Worm (Caenorhabditis elegans): ENCODE results near the gene poml-1.

- TF ChIP-seq fkh-10 (GFP tag; optimal IDR thresholded peaks at IDR 0.05): no peak
- no peak for TF ChIP-seq ceh-2 (tag; optimal IDR thresholded peaks at IDR 0.05)
- no peak for TF ChIP-seq sox-4 (tag; optimal IDR thresholded peaks at IDR 0.05)
- no peak for TF ChIP-seq pha-4 (tag; optimal IDR thresholded peaks at IDR 0.05)
- TF ChIP-seq ceh-9 (tag; optimal IDR thresholded peaks at IDR 0.05): no peak
- no peak for TF ChIP-seq ama-1 (optimal IDR thresholded peaks at IDR 0.05)
- TF ChIP-seq madf-2 (tag; optimal IDR thresholded peaks at IDR 0.05): no peak
Measured at ce11 chrX:13726285-13726684, 3.6 kb upstream of the poml-1 start.

All from whole organism, late embryonic.